Fruit fly (Drosophila melanogaster): ENCODE measurements around the gene ebd1.

The ebd1 gene

dm6 chr3L:727190-727589, 41.8 kb upstream of the ebd1 start:
- TF ChIP-seq OdsH (GFP tag; optimal IDR thresholded peaks at IDR 0.05) (peak; percentile 4), sage (GFP tag; optimal IDR thresholded peaks at IDR 0.05) (no peak), Dfd (GFP tag; optimal IDR thresholded peaks at IDR 0.05) (no peak), psq (GFP tag; optimal IDR thresholded peaks at IDR 0.05) (no peak), Myc (optimal IDR thresholded peaks at IDR 0.05) (no peak), dmrt93B (GFP tag; optimal IDR thresholded peaks at IDR 0.05) (peak; percentile 2), foxo (GFP tag; optimal IDR thresholded peaks at IDR 0.05) (peak in 1 of 2 experiments; percentile 45), dsf (GFP tag; optimal IDR thresholded peaks at IDR 0.05; ENCODE audit: borderline replicate concordance) (no peak), Rel (GFP tag; optimal IDR thresholded peaks at IDR 0.05) (no peak), Rel (tag; optimal IDR thresholded peaks at IDR 0.05) (no peak), fru (GFP tag; optimal IDR thresholded peaks at IDR 0.05) (peak; percentile 39), Dif (GFP tag; optimal IDR thresholded peaks at IDR 0.05; ENCODE audit: partially characterized antibody) (no peak), Abd-B (GFP tag; optimal IDR thresholded peaks at IDR 0.05) (no peak), Vsx2 (GFP tag; optimal IDR thresholded peaks at IDR 0.05; ENCODE audit: partially characterized antibody) (no peak), N (GFP tag; optimal IDR thresholded peaks at IDR 0.05) (no peak), h (GFP tag; optimal IDR thresholded peaks at IDR 0.05) (peak; percentile 37), rgr (GFP tag; optimal IDR thresholded peaks at IDR 0.05) (no peak)

dm6 chr3L:726486-727180, 41.3 kb upstream of the ebd1 start:
- TF ChIP-seq N (GFP tag; optimal IDR thresholded peaks at IDR 0.05) (no peak), dl (GFP tag; optimal IDR thresholded peaks at IDR 0.05; ENCODE audit: insufficient read depth in 1 of 2, partially characterized antibody in 2 of 2) (no peak), Hr78 (GFP tag; optimal IDR thresholded peaks at IDR 0.05) (no peak), tai (GFP tag; optimal IDR thresholded peaks at IDR 0.05) (no peak), lola (GFP tag; optimal IDR thresholded peaks at IDR 0.05) (no peak), GATAd (GFP tag; optimal IDR thresholded peaks at IDR 0.05) (no peak), psq (GFP tag; optimal IDR thresholded peaks at IDR 0.05) (no peak), woc (GFP tag; optimal IDR thresholded peaks at IDR 0.05) (no peak), Dif (GFP tag; optimal IDR thresholded peaks at IDR 0.05; ENCODE audit: partially characterized antibody) (no peak), h (GFP tag; optimal IDR thresholded peaks at IDR 0.05) (no peak), ey (GFP tag; optimal IDR thresholded peaks at IDR 0.05) (no peak)

- TF ChIP-seq Rel (GFP tag; optimal IDR thresholded peaks at IDR 0.05) (no peak), Rel (tag; optimal IDR thresholded peaks at IDR 0.05) (peak; percentile 85), CrebA (GFP tag; optimal IDR thresholded peaks at IDR 0.05; ENCODE audit: borderline replicate concordance) (peak; percentile 33), GATAd (GFP tag; optimal IDR thresholded peaks at IDR 0.05) (no peak), tai (GFP tag; optimal IDR thresholded peaks at IDR 0.05) (peak; percentile 24), rgr (GFP tag; optimal IDR thresholded peaks at IDR 0.05) (peak; percentile 87), dsf (GFP tag; optimal IDR thresholded peaks at IDR 0.05; ENCODE audit: borderline replicate concordance) (no peak), woc (GFP tag; optimal IDR thresholded peaks at IDR 0.05) (peak; percentile 64), jim (GFP tag; optimal IDR thresholded peaks at IDR 0.05) (no peak), sage (GFP tag; optimal IDR thresholded peaks at IDR 0.05) (peak; percentile 70), N (GFP tag; optimal IDR thresholded peaks at IDR 0.05) (no peak), Vsx2 (GFP tag; optimal IDR thresholded peaks at IDR 0.05; ENCODE audit: partially characterized antibody) (no peak), dl (GFP tag; optimal IDR thresholded peaks at IDR 0.05; ENCODE audit: insufficient read depth in 1 of 2, partially characterized antibody in 2 of 2) (no peak), foxo (GFP tag; optimal IDR thresholded peaks at IDR 0.05) (peak in 1 of 2 experiments; percentile 89), fru (GFP tag; optimal IDR thresholded peaks at IDR 0.05) (peak; percentile 87), Myc (optimal IDR thresholded peaks at IDR 0.05) (no peak), Dfd (GFP tag; optimal IDR thresholded peaks at IDR 0.05) (no peak), HLH106 (tag; optimal IDR thresholded peaks at IDR 0.05) (peak; percentile 75), br (GFP tag; optimal IDR thresholded peaks at IDR 0.05) (peak; percentile 83), Dif (GFP tag; optimal IDR thresholded peaks at IDR 0.05; ENCODE audit: partially characterized antibody) (no peak), Hr83 (GFP tag; optimal IDR thresholded peaks at IDR 0.05; ENCODE audit: poor library complexity, severe bottlenecking) (peak; percentile 11), ey (GFP tag; optimal IDR thresholded peaks at IDR 0.05) (peak; percentile 87), CG32264 (GFP tag; optimal IDR thresholded peaks at IDR 0.05) (peak; percentile 71), Abd-B (GFP tag; optimal IDR thresholded peaks at IDR 0.05) (no peak), Hnf4 (GFP tag; optimal IDR thresholded peaks at IDR 0.05) (peak; percentile 85), dmrt93B (GFP tag; optimal IDR thresholded peaks at IDR 0.05) (peak; percentile 62), Jra (GFP tag; optimal IDR thresholded peaks at IDR 0.05) (peak; percentile 52), Hr78 (GFP tag; optimal IDR thresholded peaks at IDR 0.05) (no peak), h (GFP tag; optimal IDR thresholded peaks at IDR 0.05) (peak; percentile 89), Mio (GFP tag; optimal IDR thresholded peaks at IDR 0.05) (peak; percentile 3), pan (optimal IDR thresholded peaks at IDR 0.05) (no peak), OdsH (GFP tag; optimal IDR thresholded peaks at IDR 0.05) (peak; percentile 84), usp (GFP tag; optimal IDR thresholded peaks at IDR 0.05) (no peak), CG9705 (GFP tag; optimal IDR thresholded peaks at IDR 0.05) (no peak), sv (GFP tag; optimal IDR thresholded peaks at IDR 0.05) (peak; percentile 53), psq (GFP tag; optimal IDR thresholded peaks at IDR 0.05) (peak; percentile 70), brk (GFP tag; optimal IDR thresholded peaks at IDR 0.05) (peak; percentile 73), Sp1 (GFP tag; optimal IDR thresholded peaks at IDR 0.05) (peak; percentile 82), lola (GFP tag; optimal IDR thresholded peaks at IDR 0.05) (no peak)
Observed at dm6 chr3L:725527-726191, 40.3 kb upstream of the ebd1 start.
